Fruit fly (Drosophila melanogaster) whole organism, prepupa: ENCODE data around the gene CG31676.

Experiments
- CG1621 ChIP-seq: fragments of 200-800 bp; sonication (Bioruptor generic); optimal IDR thresholded peaks from 3 replicates; lab custom pipeline; 2018; ENCODE audit warnings: missing biosample characterization, mild to moderate bottlenecking, missing genetic modification characterization
- fd85E ChIP-seq: fragments of 200-800 bp; sonication (Bioruptor generic); optimal IDR thresholded peaks from 3 replicates; lab custom pipeline; 2016; ENCODE audit warnings: missing biosample characterization, missing genetic modification characterization

DNA sequence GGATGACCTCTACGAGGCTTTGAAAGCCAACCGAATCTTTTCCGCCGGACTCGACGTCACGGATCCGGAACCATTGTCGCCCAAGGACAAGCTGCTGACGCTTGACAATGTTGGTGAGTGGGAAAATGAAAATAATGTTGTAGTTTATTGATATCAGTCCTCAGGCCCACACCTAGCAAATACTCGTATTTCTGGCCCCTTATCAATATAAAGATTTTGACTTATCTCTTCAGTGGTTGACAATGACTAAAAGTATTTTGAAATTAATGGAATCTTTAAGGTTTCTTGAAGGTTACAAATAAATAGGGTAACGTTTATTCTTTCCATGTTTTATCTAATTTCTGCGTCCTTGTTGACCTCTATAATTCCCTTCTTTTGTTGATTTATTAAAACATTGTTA is 13.5 kb upstream of the CG31676 start:
- no peak for TF ChIP-seq CG1621 (tag; lab: Kevin White, UChicago)
- TF ChIP-seq fd85E (GFP tag; lab: Kevin White, UChicago): no peak
